Worm (Caenorhabditis elegans): ENCODE data around the gene F01F1.3.
A peak's percentile ranks its signal among the peaks of the same experiment; 100 is the strongest.

- peak; percentile 26 for TF ChIP-seq lin-39 (tag; optimal IDR thresholded peaks at IDR 0.05)
- TF ChIP-seq nhr-237 (tag; optimal IDR thresholded peaks at IDR 0.05) = no peak
- TF ChIP-seq unc-62 (GFP tag; optimal IDR thresholded peaks at IDR 0.05) = no peak
Observed at ce11 chrIII:5871760-5872159, at the start of gene F01F1.3, which contains the start of gene F01F1.11.

Data from whole organism, L3 larva.